Worm (Caenorhabditis elegans) whole organism, L4 larva: ENCODE data around the gene unc-27.

Source experiments
- D1046.2 ChIP-seq: fragments of 200-800 bp; sonication (Bioruptor generic); IDR thresholded peaks from 2 replicates; pipeline ENCODE4 v1.3.6; 2022; ENCODE audit warnings: missing genetic modification characterization, missing compliant biosample characterization
- F26F4.8 ChIP-seq: fragments of 200-800 bp; sonication (Bioruptor generic); conservative IDR thresholded peaks from 2 replicates; pipeline ENCODE4 v1.3.6; 2022; ENCODE audit warnings: missing genetic modification characterization, missing compliant biosample characterization
- F44E2.7 ChIP-seq: fragments of 200-800 bp; sonication (Bioruptor generic); IDR thresholded peaks from 2 replicates; pipeline ENCODE4 v2.1.2; 2022; ENCODE audit warnings: missing genetic modification characterization, missing compliant biosample characterization
- Y48G9A.11 ChIP-seq: fragments of 200-800 bp; sonication (Bioruptor generic); IDR thresholded peaks from 2 replicates; pipeline ENCODE4 v1.3.6; 2022; ENCODE audit warnings: missing genetic modification reagents, missing genetic modification characterization, missing compliant biosample characterization
- Y75B8A.6 ChIP-seq: fragments of 200-800 bp; sonication (Bioruptor generic); IDR thresholded peaks from 2 replicates; pipeline ENCODE4 v1.3.6; 2022; ENCODE audit warnings: missing genetic modification reagents, missing genetic modification characterization, missing compliant biosample characterization
- ZK546.5 ChIP-seq, 2 experiments: sonication (generic microtip); optimal IDR thresholded peaks; 2 replicates each; lab custom pipeline; 2017; ENCODE audit warnings: missing biosample characterization in 2 of 2, missing genetic modification characterization in 2 of 2
- arid-1 ChIP-seq: fragments of 200-800 bp; sonication (Bioruptor generic); conservative IDR thresholded peaks from 2 replicates; pipeline ENCODE4 v1.3.6; 2022; ENCODE audit warnings: missing genetic modification reagents, missing genetic modification characterization, missing compliant biosample characterization
- attf-4 ChIP-seq: sonication (generic microtip); optimal IDR thresholded peaks from 3 replicates; lab custom pipeline; 2017; ENCODE audit warnings: missing biosample characterization, missing genetic modification characterization
- ceh-82 ChIP-seq: sonication (generic microtip); optimal IDR thresholded peaks from 2 replicates; lab custom pipeline; 2017; ENCODE audit warnings: missing biosample characterization, missing genetic modification characterization
- ctbp-1 ChIP-seq: fragments of 200-800 bp; sonication (Bioruptor generic); IDR thresholded peaks from 2 replicates; pipeline ENCODE4 v1.3.6; 2022; ENCODE audit warnings: missing genetic modification reagents, missing genetic modification characterization, missing compliant biosample characterization
- daf-16 ChIP-seq, 3 experiments: sonication (generic microtip); optimal IDR thresholded peaks; 2 replicates each; lab custom pipeline; 2016 to 2017; ENCODE audit warnings: missing genetic modification characterization in 3 of 3, missing genetic modification reagents in 3 of 3, mild to moderate bottlenecking in 2 of 3, missing compliant biosample characterization in 2 of 3, missing biosample characterization in 1 of 3, moderate library complexity in 1 of 3
- dmd-6 ChIP-seq: fragments of 200-800 bp; sonication (Bioruptor generic); IDR thresholded peaks from 2 replicates; pipeline ENCODE4 v1.3.6; 2022; ENCODE audit warnings: missing genetic modification reagents, missing genetic modification characterization, missing compliant biosample characterization
- dmd-8 ChIP-seq: fragments of 200-800 bp; sonication (Bioruptor generic); IDR thresholded peaks from 2 replicates; pipeline ENCODE4 v1.3.6; 2022; ENCODE audit warnings: missing genetic modification characterization, missing compliant biosample characterization
- dmd-9 ChIP-seq: fragments of 200-800 bp; sonication (Bioruptor generic); IDR thresholded peaks from 2 replicates; pipeline ENCODE4 v1.3.6; 2022; ENCODE audit warnings: missing genetic modification reagents, missing genetic modification characterization, missing compliant biosample characterization
- egl-43 ChIP-seq: fragments of 200-800 bp; sonication (Bioruptor generic); IDR thresholded peaks from 2 replicates; pipeline ENCODE4 v1.3.6; 2022; ENCODE audit warnings: missing genetic modification reagents, missing genetic modification characterization, missing compliant biosample characterization
- hlh-11 ChIP-seq: fragments of 200-800 bp; sonication (Bioruptor generic); optimal IDR thresholded peaks from 2 replicates; lab custom pipeline; 2018; ENCODE audit warnings: mild to moderate bottlenecking, missing genetic modification characterization, missing compliant biosample characterization
- hlh-30 ChIP-seq: sonication (generic microtip); optimal IDR thresholded peaks from 2 replicates; lab custom pipeline; 2017; ENCODE audit warnings: antibody characterized with exemption, mild to moderate bottlenecking, missing genetic modification characterization, missing compliant biosample characterization; ENCODE audit not compliant: insufficient read depth
- hmg-1.1 ChIP-seq: fragments of 200-800 bp; sonication (Bioruptor generic); IDR thresholded peaks from 2 replicates; pipeline ENCODE4 v1.3.6; 2022; ENCODE audit warnings: missing genetic modification reagents, missing genetic modification characterization, missing compliant biosample characterization
- lim-7 ChIP-seq: fragments of 200-800 bp; sonication (Bioruptor generic); IDR thresholded peaks from 2 replicates; pipeline ENCODE4 v1.3.6; 2022; ENCODE audit warnings: missing genetic modification characterization, missing compliant biosample characterization
- lin-1 ChIP-seq: fragments of 200-800 bp; sonication (Bioruptor generic); IDR thresholded peaks from 2 replicates; pipeline ENCODE4 v1.3.6; 2022; ENCODE audit warnings: missing genetic modification reagents, missing genetic modification characterization, missing compliant biosample characterization
- lin-15B ChIP-seq: fragments of 150-350 bp; sonication (generic microtip); optimal IDR thresholded peaks from 3 replicates; lab custom pipeline; 2014; ENCODE audit warnings: missing biosample characterization, missing genetic modification characterization
- lin-38 ChIP-seq: fragments of 200-800 bp; sonication (Bioruptor generic); IDR thresholded peaks from 2 replicates; pipeline ENCODE4 v1.3.6; 2022; ENCODE audit warnings: missing genetic modification reagents, missing genetic modification characterization, missing compliant biosample characterization
- lir-3 ChIP-seq: sonication (generic microtip); optimal IDR thresholded peaks from 2 replicates; lab custom pipeline; 2016; ENCODE audit warnings: mild to moderate bottlenecking, missing genetic modification characterization, missing compliant biosample characterization
- madf-5 ChIP-seq, 2 experiments: fragments of 200-800 bp; sonication (Bioruptor generic); IDR thresholded peaks; 2 replicates each; pipeline ENCODE4 v1.3.6; 2022; ENCODE audit warnings: missing compliant biosample characterization in 2 of 2, missing genetic modification characterization in 2 of 2
- madf-9 ChIP-seq: fragments of 200-800 bp; sonication (Bioruptor generic); conservative IDR thresholded peaks from 2 replicates; pipeline ENCODE4 v1.3.6; 2022; ENCODE audit warnings: missing genetic modification reagents, missing genetic modification characterization, missing compliant biosample characterization
- mdl-1 ChIP-seq, 2 experiments: fragments of 150-350 bp in 1 of 2; sonication (generic microtip) in 1 of 2; optimal IDR thresholded peaks; 2 replicates each; lab custom pipeline; 2014 to 2017; ENCODE audit warnings: missing biosample characterization in 2 of 2, missing genetic modification characterization in 2 of 2
- mdt-29 ChIP-seq: fragments of 200-800 bp; sonication (Bioruptor generic); IDR thresholded peaks from 2 replicates; pipeline ENCODE4 v1.3.6; 2022; ENCODE audit warnings: missing genetic modification reagents, missing genetic modification characterization, missing compliant biosample characterization
- mes-2 ChIP-seq: sonication (generic microtip); optimal IDR thresholded peaks from 2 replicates; lab custom pipeline; 2016; ENCODE audit warnings: missing genotype, mild to moderate bottlenecking, missing genetic modification characterization, missing compliant biosample characterization; ENCODE audit not compliant: poor library complexity, severe bottlenecking
- mxl-2 ChIP-seq: fragments of 200-800 bp; sonication (Bioruptor generic); conservative IDR thresholded peaks from 2 replicates; pipeline ENCODE4 v1.3.6; 2022; ENCODE audit warnings: missing genetic modification reagents, missing genetic modification characterization, missing compliant biosample characterization
- mxl-3 ChIP-seq: fragments of 200-800 bp; sonication (Bioruptor generic); optimal IDR thresholded peaks from 2 replicates; lab custom pipeline; 2018; ENCODE audit warnings: mild to moderate bottlenecking, missing genetic modification characterization, missing compliant biosample characterization
- nhr-11 ChIP-seq: fragments of 150-350 bp; optimal IDR thresholded peaks from 2 replicates; lab custom pipeline; 2014; ENCODE audit warnings: missing biosample characterization, missing genetic modification characterization
- nhr-76 ChIP-seq: fragments of 150-350 bp; optimal IDR thresholded peaks from 2 replicates; lab custom pipeline; 2014; ENCODE audit warnings: missing biosample characterization, missing genetic modification characterization
- nhr-77 ChIP-seq: fragments of 150-350 bp; optimal IDR thresholded peaks from 2 replicates; lab custom pipeline; 2014; ENCODE audit warnings: missing biosample characterization, missing genetic modification characterization
- php-3 ChIP-seq: fragments of 200-800 bp; sonication (Bioruptor generic); IDR thresholded peaks from 2 replicates; pipeline ENCODE4 v1.3.6; 2022; ENCODE audit warnings: missing genetic modification reagents, missing genetic modification characterization, missing compliant biosample characterization
- snpc-1.2 ChIP-seq: fragments of 200-800 bp; sonication (Bioruptor generic); IDR thresholded peaks from 2 replicates; pipeline ENCODE4 v1.3.6; 2022; ENCODE audit warnings: missing genetic modification reagents, missing genetic modification characterization, missing compliant biosample characterization
- snpc-4 ChIP-seq: fragments of 150-350 bp; optimal IDR thresholded peaks from 2 replicates; lab custom pipeline; 2014; ENCODE audit warnings: missing biosample characterization, missing genetic modification characterization
- spr-1 ChIP-seq: sonication (generic microtip); optimal IDR thresholded peaks from 2 replicates; lab custom pipeline; 2016; ENCODE audit warnings: mild to moderate bottlenecking, missing genetic modification characterization, missing compliant biosample characterization
- spr-3 ChIP-seq: fragments of 200-800 bp; sonication (Bioruptor generic); optimal IDR thresholded peaks from 2 replicates; lab custom pipeline; 2018; ENCODE audit warnings: mild to moderate bottlenecking, missing genetic modification characterization, missing compliant biosample characterization
- unc-62 ChIP-seq, 3 experiments: fragments of 150-350 bp in 1 of 3; sonication (generic microtip); optimal IDR thresholded peaks in 2 of 3; peaks in 1 of 3; 1 replicate in 1 of 3; 2 replicates in 2 of 3; lab custom pipeline; 2014 to 2017; ENCODE audit warnings: missing biosample characterization in 3 of 3, missing genetic modification characterization in 3 of 3, missing genetic modification reagents in 3 of 3, missing genotype in 1 of 3
- vab-7 ChIP-seq: fragments of 200-800 bp; sonication (Bioruptor generic); IDR thresholded peaks from 2 replicates; pipeline ENCODE4 v1.3.6; 2022; ENCODE audit warnings: missing genetic modification reagents, missing genetic modification characterization, missing compliant biosample characterization
- zag-1 ChIP-seq: fragments of 150-350 bp; optimal IDR thresholded peaks from 2 replicates; lab custom pipeline; 2014; ENCODE audit warnings: missing biosample characterization, missing genetic modification characterization
- zfp-2 ChIP-seq: sonication (generic microtip); optimal IDR thresholded peaks from 2 replicates; lab custom pipeline; 2016; ENCODE audit warnings: mild to moderate bottlenecking, missing genetic modification characterization, missing compliant biosample characterization
- zip-2 ChIP-seq: fragments of 150-350 bp; optimal IDR thresholded peaks from 2 replicates; lab custom pipeline; 2014; ENCODE audit warnings: missing biosample characterization, missing genetic modification characterization
- ztf-7 ChIP-seq: fragments of 150-350 bp; optimal IDR thresholded peaks from 2 replicates; lab custom pipeline; 2014; ENCODE audit warnings: missing biosample characterization, missing genetic modification characterization

Gene unc-27

ce11 chrX:8817929-8818328 is 28.7 kb downstream of the unc-27 start (continued):
- TF ChIP-seq mdt-29 (GFP tag; lab: Robert Waterston, UW) = no peak
- 0 out of 2 replicates have a peak, but pooled peaks have one; percentile 41 for TF ChIP-seq php-3 (GFP tag; lab: Robert Waterston, UW)
- TF ChIP-seq zag-1 (tag; lab: Kevin White, UChicago) = no peak
- no peak for TF ChIP-seq lir-3
- TF ChIP-seq daf-16 (GFP tag; optimal IDR thresholded peaks at IDR 0.05; lab: Kevin White, UChicago) = no peak
- peak; percentile 53 for TF ChIP-seq daf-16 (tag; optimal IDR thresholded peaks at IDR 0.05; lab: Kevin White, UChicago)
- no peak for TF ChIP-seq nhr-11 (tag; lab: Kevin White, UChicago)
- TF ChIP-seq hlh-30 (tag; lab: Kevin White, UChicago) = no peak
- TF ChIP-seq madf-5 (GFP tag; IDR thresholded peaks at IDR 0.05; lab: Robert Waterston, UW) = no peak
- peak; percentile 47 for TF ChIP-seq dmd-6 (GFP tag; lab: Robert Waterston, UW)
- TF ChIP-seq ceh-82 (tag; lab: Kevin White, UChicago) = no peak
- no peak for TF ChIP-seq nhr-76 (tag; lab: Kevin White, UChicago)
- TF ChIP-seq hlh-11 = peak; percentile 12
- peak; percentile 89; the same call in 1 of the 2 replicates for TF ChIP-seq F44E2.7 (GFP tag; lab: Robert Waterston, UW)

DNA sequence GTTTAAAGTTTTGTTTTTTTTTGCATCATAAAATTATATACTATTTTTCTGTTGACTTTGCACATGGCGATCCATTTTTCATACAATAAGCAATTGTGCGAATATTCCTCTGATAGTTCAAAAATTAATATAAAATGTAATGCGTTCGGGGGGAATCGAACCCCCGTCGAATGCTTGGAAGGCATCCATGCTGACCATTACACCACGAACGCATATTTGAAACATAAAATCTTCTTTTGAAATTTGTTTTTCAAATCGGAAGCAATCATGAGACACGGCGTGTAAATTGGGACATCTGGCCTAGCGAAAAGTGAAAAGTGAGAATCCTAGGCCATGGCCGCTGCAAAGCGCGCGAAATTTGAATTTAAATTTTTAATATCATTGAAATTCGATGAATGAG is 29.2 kb downstream of the unc-27 start:
- TF ChIP-seq egl-43 (GFP tag; lab: Robert Waterston, UW) (peak; percentile 76), madf-9 (GFP tag; lab: Robert Waterston, UW) (peak; percentile 26; the same call in 1 of the 2 replicates), lin-1 (GFP tag; lab: Robert Waterston, UW) (0 out of 2 replicates have a peak, but pooled peaks have one; percentile 9), F26F4.8 (GFP tag; lab: Robert Waterston, UW) (peak; percentile 69; the same call in 1 of the 2 replicates), Y48G9A.11 (GFP tag; lab: Robert Waterston, UW) (0 out of 2 replicates have a peak, but pooled peaks have one; percentile 19), arid-1 (GFP tag; lab: Robert Waterston, UW) (0 out of 2 replicates have a peak, but pooled peaks have one; percentile 12), mes-2 (tag; lab: Kevin White, UChicago) (peak; percentile 12), ctbp-1 (GFP tag; lab: Robert Waterston, UW) (peak; percentile 32; the same call in 1 of the 2 replicates), dmd-8 (GFP tag; lab: Robert Waterston, UW) (peak; percentile 53; the same call in 1 of the 2 replicates), hmg-1.1 (GFP tag; lab: Robert Waterston, UW) (peak; percentile 26; the same call in 1 of the 2 replicates), lim-7 (GFP tag; lab: Robert Waterston, UW) (peak; percentile 57; the same call in 1 of the 2 replicates), D1046.2 (GFP tag; lab: Robert Waterston, UW) (peak; percentile 62; the same call in 1 of the 2 replicates), vab-7 (GFP tag; lab: Robert Waterston, UW) (peak; percentile 43; the same call in 1 of the 2 replicates), mxl-2 (GFP tag; lab: Robert Waterston, UW) (0 out of 2 replicates have a peak, but pooled peaks have one; percentile 26), dmd-9 (GFP tag; lab: Robert Waterston, UW) (0 out of 2 replicates have a peak, but pooled peaks have one; percentile 27), madf-5 (GFP tag; IDR thresholded peaks at IDR 0.05; lab: Robert Waterston, UW) (peak; percentile 36 to 58; a peak in 1 of 4 replicates), snpc-1.2 (GFP tag; lab: Robert Waterston, UW) (peak; percentile 46; the same call in 1 of the 2 replicates), lin-38 (GFP tag; lab: Robert Waterston, UW) (peak; percentile 55)

DNA sequence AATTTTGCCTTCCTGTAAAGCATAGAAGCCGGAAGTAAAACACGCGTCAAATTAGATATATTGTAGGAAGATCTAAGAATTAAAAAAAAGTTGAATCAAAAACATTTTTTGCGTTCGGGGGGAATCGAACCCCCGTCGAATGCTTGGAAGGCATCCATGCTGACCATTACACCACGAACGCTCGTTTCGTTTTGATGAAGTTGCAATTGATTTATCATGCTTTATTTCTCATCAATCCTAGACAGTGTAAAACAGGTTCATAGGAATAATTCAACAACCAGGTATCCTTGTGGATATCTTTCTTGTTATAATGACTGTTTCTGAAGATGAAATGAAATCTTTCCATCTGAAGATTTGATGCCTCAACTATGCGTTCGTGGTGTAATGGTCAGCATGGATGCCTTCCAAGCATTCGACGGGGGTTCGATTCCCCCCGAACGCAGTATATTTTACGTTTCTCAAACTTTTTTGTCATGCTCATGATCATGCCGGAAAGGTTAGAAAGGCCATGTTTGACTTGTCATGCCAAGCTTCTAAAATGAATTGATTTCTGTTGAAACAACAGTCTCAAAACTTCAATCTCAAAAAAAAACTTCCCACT is 30.7 kb downstream of the unc-27 start:
- TF ChIP-seq lin-15B (tag; lab: Kevin White, UChicago) = no peak
- TF ChIP-seq mdl-1 (tag; optimal IDR thresholded peaks at IDR 0.05; lab: Kevin White, UChicago) = peak in 1 of 2 experiments; percentile 19
- no peak for TF ChIP-seq spr-3 (GFP tag; lab: Kevin White, UChicago)
- peak in 1 of 2 experiments; percentile 11 for TF ChIP-seq unc-62 (GFP tag; optimal IDR thresholded peaks at IDR 0.05 in 1 of 2; lab: Kevin White, UChicago)
- TF ChIP-seq unc-62 (tag; optimal IDR thresholded peaks at IDR 0.05; lab: Kevin White, UChicago) = no peak
- no peak for TF ChIP-seq ztf-7
- peak; percentile 7 for TF ChIP-seq mxl-3
- no peak for TF ChIP-seq Y75B8A.6 (GFP tag; lab: Robert Waterston, UW)
- TF ChIP-seq spr-1 = peak; percentile 4
- 0 out of 4 replicates have a peak, but pooled peaks of 1 of the 2 experiments have one; percentile 12 for TF ChIP-seq madf-5 (GFP tag; IDR thresholded peaks at IDR 0.05; lab: Robert Waterston, UW)
- TF ChIP-seq zip-2 = no peak
- TF ChIP-seq snpc-4 (tag; lab: Kevin White, UChicago) = no peak
- TF ChIP-seq attf-4 (tag; lab: Kevin White, UChicago) = no peak
- peak; percentile 40; the same call in 1 of the 2 replicates for TF ChIP-seq dmd-6 (GFP tag; lab: Robert Waterston, UW)
- no peak for TF ChIP-seq nhr-77
- no peak for TF ChIP-seq zfp-2 (tag; lab: Kevin White, UChicago)
- TF ChIP-seq daf-16 (GFP tag; optimal IDR thresholded peaks at IDR 0.05; lab: Kevin White, UChicago) = peak; percentile 10 to 29
- peak; percentile 31 for TF ChIP-seq daf-16 (tag; optimal IDR thresholded peaks at IDR 0.05; lab: Kevin White, UChicago)
- peak; percentile 71 for TF ChIP-seq lin-38 (GFP tag; lab: Robert Waterston, UW)
- TF ChIP-seq ZK546.5 (tag; optimal IDR thresholded peaks at IDR 0.05; lab: Kevin White, UChicago) = no peak
